Worm (Caenorhabditis elegans) whole organism, L3 larva: Measurements from ENCODE around the gene C05C12.6.

Experiments
- R02D3.7 ChIP-seq: fragments of 150-350 bp; optimal IDR thresholded peaks from 2 replicates; lab custom pipeline; 2014; ENCODE audit warnings: missing biosample characterization, missing genetic modification characterization
- aly-2 ChIP-seq: fragments of 150-350 bp; optimal IDR thresholded peaks from 2 replicates; lab custom pipeline; 2014; ENCODE audit warnings: missing biosample characterization, missing genetic modification characterization
- ama-1 ChIP-seq: fragments of 150-350 bp; optimal IDR thresholded peaks from 2 replicates; lab custom pipeline; 2018
- ceh-9 ChIP-seq: sonication (generic microtip); optimal IDR thresholded peaks from 2 replicates; lab custom pipeline; 2018; ENCODE audit warnings: missing biosample characterization, missing genetic modification characterization
- daf-12 ChIP-seq: fragments of 150-350 bp; optimal IDR thresholded peaks from 2 replicates; lab custom pipeline; 2014; ENCODE audit warnings: missing biosample characterization, missing genetic modification reagents, missing genetic modification characterization
- egl-27 ChIP-seq: sonication (generic microtip); optimal IDR thresholded peaks from 4 replicates; lab custom pipeline; 2017; ENCODE audit warnings: missing biosample characterization, missing genetic modification reagents, missing genetic modification characterization
- egl-5 ChIP-seq: fragments of 150-350 bp; optimal IDR thresholded peaks from 2 replicates; lab custom pipeline; 2017; ENCODE audit warnings: missing biosample characterization, missing genetic modification reagents, missing genetic modification characterization, inconsistent platforms
- elt-1 ChIP-seq: fragments of 150-350 bp; optimal IDR thresholded peaks from 2 replicates; lab custom pipeline; 2014; ENCODE audit warnings: missing biosample characterization, missing genetic modification characterization
- elt-2 ChIP-seq: sonication (generic microtip); optimal IDR thresholded peaks from 2 replicates; lab custom pipeline; 2016; ENCODE audit warnings: missing genetic modification reagents, mild to moderate bottlenecking, missing genetic modification characterization, missing compliant biosample characterization
- fkh-10 ChIP-seq: sonication (generic microtip); optimal IDR thresholded peaks from 2 replicates; lab custom pipeline; 2017; ENCODE audit warnings: missing biosample characterization, missing genetic modification reagents, missing genetic modification characterization
- fkh-2 ChIP-seq: fragments of 150-350 bp; optimal IDR thresholded peaks from 2 replicates; lab custom pipeline; 2014; ENCODE audit warnings: missing biosample characterization, missing genetic modification reagents, missing genetic modification characterization
- fos-1 ChIP-seq: fragments of 150-350 bp; optimal IDR thresholded peaks from 2 replicates; lab custom pipeline; 2014; ENCODE audit warnings: missing biosample characterization, missing genetic modification characterization
- hmg-11 ChIP-seq: sonication (generic microtip); optimal IDR thresholded peaks from 2 replicates; lab custom pipeline; 2016; ENCODE audit warnings: missing genetic modification characterization, missing compliant biosample characterization
- jun-1 ChIP-seq: fragments of 150-350 bp; optimal IDR thresholded peaks from 2 replicates; lab custom pipeline; 2014; ENCODE audit warnings: missing biosample characterization, missing genetic modification reagents, missing genetic modification characterization
- lin-15B ChIP-seq: fragments of 150-350 bp; optimal IDR thresholded peaks from 2 replicates; lab custom pipeline; 2014; ENCODE audit warnings: missing biosample characterization, missing genetic modification characterization
- lin-39 ChIP-seq: fragments of 150-350 bp; optimal IDR thresholded peaks from 2 replicates; lab custom pipeline; 2018; ENCODE audit warnings: missing biosample characterization, missing genetic modification reagents, missing genetic modification characterization
- lsy-12 ChIP-seq: sonication (generic microtip); optimal IDR thresholded peaks from 2 replicates; lab custom pipeline; 2016; ENCODE audit warnings: mild to moderate bottlenecking, missing genetic modification characterization, missing compliant biosample characterization
- mml-1 ChIP-seq: fragments of 150-350 bp; sonication (generic microtip); optimal IDR thresholded peaks from 3 replicates; lab custom pipeline; 2014; ENCODE audit warnings: missing biosample characterization, missing genetic modification characterization
- nhr-11 ChIP-seq: fragments of 150-350 bp; optimal IDR thresholded peaks from 2 replicates; lab custom pipeline; 2014; ENCODE audit warnings: missing biosample characterization, missing genetic modification characterization
- nhr-23 ChIP-seq: fragments of 150-350 bp; optimal IDR thresholded peaks from 2 replicates; lab custom pipeline; 2014; ENCODE audit warnings: missing biosample characterization, missing genetic modification reagents, missing genetic modification characterization
- nhr-25 ChIP-seq: sonication (generic microtip); optimal IDR thresholded peaks from 2 replicates; lab custom pipeline; 2017; ENCODE audit warnings: missing biosample characterization, missing genetic modification characterization
- nhr-28 ChIP-seq: fragments of 150-350 bp; optimal IDR thresholded peaks from 2 replicates; lab custom pipeline; 2014; ENCODE audit warnings: missing biosample characterization, missing genetic modification characterization
- nhr-67 ChIP-seq: fragments of 150-350 bp; optimal IDR thresholded peaks from 2 replicates; lab custom pipeline; 2014; ENCODE audit warnings: missing biosample characterization, missing genetic modification characterization
- pha-4 ChIP-seq: fragments of 150-350 bp; optimal IDR thresholded peaks from 2 replicates; lab custom pipeline; 2014; ENCODE audit warnings: missing biosample characterization, missing genetic modification reagents, missing genetic modification characterization
- pqm-1 ChIP-seq: fragments of 150-350 bp; optimal IDR thresholded peaks from 2 replicates; lab custom pipeline; 2017; ENCODE audit warnings: missing biosample characterization, missing genetic modification characterization, inconsistent platforms
- sea-2 ChIP-seq: fragments of 150-350 bp; sonication (generic microtip); optimal IDR thresholded peaks from 4 replicates; lab custom pipeline; 2014; ENCODE audit warnings: missing biosample characterization, missing genetic modification reagents, missing genetic modification characterization
- skn-1 ChIP-seq: fragments of 150-350 bp; optimal IDR thresholded peaks from 2 replicates; lab custom pipeline; 2014; ENCODE audit warnings: missing biosample characterization, missing genetic modification characterization
- tbx-2 ChIP-seq: sonication (generic microtip); optimal IDR thresholded peaks from 2 replicates; lab custom pipeline; 2016; ENCODE audit warnings: mild to moderate bottlenecking, missing genetic modification characterization, missing compliant biosample characterization
- unc-39 ChIP-seq: sonication (generic microtip); optimal IDR thresholded peaks from 4 replicates; lab custom pipeline; 2017; ENCODE audit warnings: missing biosample characterization, missing genetic modification characterization
- unc-62 ChIP-seq: fragments of 150-350 bp; sonication (generic microtip); optimal IDR thresholded peaks from 4 replicates; lab custom pipeline; 2014; ENCODE audit warnings: missing biosample characterization, missing genetic modification reagents, missing genetic modification characterization
- zag-1 ChIP-seq: fragments of 150-350 bp; optimal IDR thresholded peaks from 2 replicates; lab custom pipeline; 2014; ENCODE audit warnings: missing biosample characterization, missing genetic modification characterization
- ztf-11 ChIP-seq: fragments of 150-350 bp; optimal IDR thresholded peaks from 2 replicates; lab custom pipeline; 2014; ENCODE audit warnings: missing biosample characterization, missing genetic modification characterization

Gene C05C12.6

ce11 chrIV:11241368-11241767 is at the start of gene C05C12.6:
Gene C05C12.6, minus strand, starts transcription at chrIV:11241468.
- no peak for TF ChIP-seq elt-1 (tag; lab: Kevin White, UChicago)
- no peak for TF ChIP-seq nhr-23 (tag; lab: Kevin White, UChicago)
- no peak for TF ChIP-seq daf-12 (tag; lab: Kevin White, UChicago)
- TF ChIP-seq, all 47 proteins: peak for 0

DNA sequence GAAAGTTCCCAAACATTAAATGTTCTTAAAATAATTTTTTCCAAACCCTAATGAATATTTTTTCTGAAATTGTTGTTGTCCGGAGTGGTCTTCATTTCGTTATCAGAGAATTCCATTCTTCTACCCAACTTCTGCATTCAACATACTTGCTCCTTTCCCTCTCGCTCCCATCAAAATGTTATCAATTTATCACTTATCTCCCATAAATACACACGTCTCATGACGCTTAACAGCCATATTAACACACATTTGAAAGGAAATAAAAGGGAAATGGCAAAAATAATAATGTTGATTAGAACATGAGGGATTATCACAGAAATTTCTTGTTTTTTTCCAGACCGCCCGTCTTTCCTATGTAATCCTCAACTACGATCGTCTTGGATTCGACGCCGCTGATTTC is 47.7 kb upstream of the C05C12.6 start:
- TF ChIP-seq lin-39 (tag; lab: Kevin White, UChicago) = no peak
- TF ChIP-seq nhr-28 (tag; lab: Kevin White, UChicago) = no peak
- peak; percentile 90 for TF ChIP-seq pqm-1
- no peak for TF ChIP-seq fkh-2 (tag; lab: Kevin White, UChicago)
- TF ChIP-seq tbx-2 (tag; lab: Kevin White, UChicago) = no peak
- no peak for TF ChIP-seq nhr-25
- TF ChIP-seq ama-1 (lab: Kevin White, UChicago) = no peak
- peak; percentile 97 for TF ChIP-seq elt-2 (tag; lab: Kevin White, UChicago)
- TF ChIP-seq pha-4 (tag; lab: Kevin White, UChicago) = peak; percentile 53
- no peak for TF ChIP-seq mml-1
- no peak for TF ChIP-seq jun-1

DNA sequence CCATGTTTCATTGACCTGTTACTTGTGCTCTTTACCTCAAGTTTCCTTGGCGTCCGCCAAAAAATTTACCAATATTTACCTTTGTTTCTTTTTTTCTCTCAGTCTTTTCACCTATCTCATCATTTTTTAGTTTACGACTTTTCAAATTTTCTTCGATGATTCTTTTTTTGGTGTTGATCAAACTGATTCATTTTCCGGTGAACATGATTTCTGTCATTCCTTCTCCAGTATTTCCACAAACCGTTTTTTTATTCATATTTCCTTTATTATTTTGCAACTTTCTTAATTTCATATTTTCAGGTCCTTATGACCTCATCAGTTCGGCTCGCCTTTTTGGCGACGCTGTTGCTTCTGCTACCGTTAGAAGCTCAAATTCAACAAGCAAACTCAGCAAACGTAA is 46.2 kb upstream of the C05C12.6 start, which contains the start of gene F54D1.6:
F54D1.6 (plus strand) TSS at position 301 of the 400 bp plus-strand sequence.
- TF ChIP-seq hmg-11 (no peak), pha-4 (tag; lab: Kevin White, UChicago) (peak; percentile 44)

- TF ChIP-seq elt-2 (tag; lab: Kevin White, UChicago) (peak; percentile 31), nhr-25 (no peak), pqm-1 (peak; percentile 71), mml-1 (no peak), ztf-11 (tag; lab: Kevin White, UChicago) (no peak), daf-12 (tag; lab: Kevin White, UChicago) (no peak), egl-27 (tag; lab: Kevin White, UChicago) (no peak), nhr-23 (tag; lab: Kevin White, UChicago) (no peak), lin-15B (no peak), elt-1 (tag; lab: Kevin White, UChicago) (no peak), fkh-2 (tag; lab: Kevin White, UChicago) (no peak), sea-2 (GFP tag; lab: Kevin White, UChicago) (no peak), nhr-67 (tag; lab: Kevin White, UChicago) (no peak), pha-4 (tag; lab: Kevin White, UChicago) (peak; percentile 46), nhr-11 (tag; lab: Kevin White, UChicago) (no peak), egl-5 (no peak), ceh-9 (tag; lab: Kevin White, UChicago) (no peak)
Measured at ce11 chrIV:11286112-11286511, 44.8 kb upstream of the C05C12.6 start.

DNA sequence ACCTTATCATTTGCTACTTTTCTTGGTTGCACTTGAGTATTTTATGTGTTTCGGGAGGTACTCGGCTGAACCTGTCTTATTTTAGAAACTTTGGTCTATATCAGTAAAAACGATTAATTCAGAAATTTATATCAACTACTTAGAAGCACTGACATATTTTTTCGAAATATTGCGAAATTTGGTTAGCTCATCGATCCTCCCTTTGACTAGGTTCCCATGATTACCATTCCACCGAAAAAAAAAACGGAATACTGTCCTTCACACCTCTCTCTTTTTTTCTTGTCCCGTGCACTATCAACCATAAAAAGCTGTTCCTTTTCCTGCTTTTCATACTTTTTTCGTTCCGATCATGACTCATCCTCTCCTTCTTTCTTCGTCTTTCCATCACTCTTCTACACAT is 44.0 kb upstream of the C05C12.6 start:
- TF ChIP-seq pha-4 (tag; lab: Kevin White, UChicago) (peak; percentile 12), egl-27 (tag; lab: Kevin White, UChicago) (no peak), elt-2 (tag; lab: Kevin White, UChicago) (peak; percentile 4)

- TF ChIP-seq fos-1 (tag; lab: Kevin White, UChicago) = peak; percentile 53
- peak; percentile 78 for TF ChIP-seq jun-1
- TF ChIP-seq skn-1 = peak; percentile 42
- no peak for TF ChIP-seq lsy-12 (tag; lab: Kevin White, UChicago)
- TF ChIP-seq pqm-1 = peak; percentile 93
- TF ChIP-seq pha-4 (tag; lab: Kevin White, UChicago) = peak; percentile 95
- TF ChIP-seq elt-2 (tag; lab: Kevin White, UChicago) = peak; percentile 98
- TF ChIP-seq zag-1 (tag; lab: Kevin White, UChicago) = no peak
- no peak for TF ChIP-seq egl-5
Measured at ce11 chrIV:11284102-11284531, 42.8 kb upstream of the C05C12.6 start.

DNA sequence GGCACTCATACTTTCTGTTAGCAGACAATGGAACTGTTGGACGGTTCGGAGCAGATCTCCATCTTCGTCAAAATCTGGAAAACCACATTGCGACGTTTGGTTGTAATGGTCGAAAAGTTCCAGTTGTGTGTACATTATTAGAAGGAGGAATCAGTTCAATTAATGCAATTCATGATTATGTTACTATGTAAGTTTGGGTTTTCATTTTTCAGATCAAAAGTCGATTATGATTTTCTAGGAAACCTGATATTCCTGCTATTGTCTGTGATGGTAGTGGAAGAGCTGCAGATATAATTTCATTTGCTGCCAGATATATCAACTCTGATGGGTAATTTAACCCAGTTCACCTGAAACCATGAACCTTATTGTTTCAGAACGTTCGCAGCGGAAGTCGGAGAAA is 34.8 kb upstream of the C05C12.6 start:
- TF ChIP-seq jun-1 = no peak
- no peak for TF ChIP-seq unc-62 (GFP tag; lab: Kevin White, UChicago)
- no peak for TF ChIP-seq skn-1
- no peak for TF ChIP-seq R02D3.7 (tag; lab: Kevin White, UChicago)
- no peak for TF ChIP-seq elt-1 (tag; lab: Kevin White, UChicago)
- TF ChIP-seq fkh-10 = no peak
- no peak for TF ChIP-seq unc-39
- no peak for TF ChIP-seq aly-2 (tag; lab: Kevin White, UChicago)
- no peak for TF ChIP-seq ztf-11 (tag; lab: Kevin White, UChicago)
- TF ChIP-seq egl-27 (tag; lab: Kevin White, UChicago) = no peak
- TF ChIP-seq lin-39 (tag; lab: Kevin White, UChicago) = no peak
